Fruit fly (Drosophila melanogaster) whole organism, embryonic: ENCODE measurements around the gene mRpS10.

Source experiments
- Ada2b ChIP-seq: fragments of 200-800 bp; sonication (Bioruptor generic); IDR thresholded peaks from 2 replicates; pipeline ENCODE4 v1.3.6; 2022; ENCODE audit warnings: missing biosample characterization, missing genetic modification characterization
- Antp ChIP-seq: fragments of 200-800 bp; sonication (Bioruptor generic); optimal IDR thresholded peaks from 3 replicates; lab custom pipeline; 2016; ENCODE audit warnings: missing biosample characterization, missing genetic modification characterization
- B-H1 ChIP-seq: fragments of 200-800 bp; sonication (Bioruptor generic); IDR thresholded peaks from 3 replicates; pipeline ENCODE4 v1.3.6; 2022; ENCODE audit warnings: missing biosample characterization, missing genetic modification characterization
- CG10209 ChIP-seq: fragments of 200-800 bp; sonication (Bioruptor generic); optimal IDR thresholded peaks from 3 replicates; lab custom pipeline; 2017; ENCODE audit warnings: missing biosample characterization, mild to moderate bottlenecking, missing genetic modification characterization, missing genetic modification reagents
- CG10321 ChIP-seq: fragments of 200-800 bp; sonication (Bioruptor generic); IDR thresholded peaks from 2 replicates; pipeline ENCODE4 v1.3.6; 2022; ENCODE audit warnings: missing biosample characterization, missing genetic modification characterization
- CG10431 ChIP-seq: fragments of 200-800 bp; sonication (Bioruptor generic); optimal IDR thresholded peaks from 3 replicates; lab custom pipeline; 2018; ENCODE audit warnings: missing biosample characterization, mild to moderate bottlenecking, missing genetic modification characterization
- CG11093 ChIP-seq: fragments of 200-800 bp; sonication (Bioruptor generic); IDR thresholded peaks from 3 replicates; pipeline ENCODE4 v1.3.6; 2022; ENCODE audit warnings: missing biosample characterization, missing genetic modification characterization
- CG11456 ChIP-seq: fragments of 200-800 bp; sonication (Bioruptor generic); IDR thresholded peaks from 3 replicates; pipeline ENCODE4 v1.3.6; 2022; ENCODE audit warnings: missing biosample characterization, missing genetic modification characterization
- CG11504 ChIP-seq: fragments of 200-800 bp; sonication (Bioruptor generic); optimal IDR thresholded peaks from 3 replicates; lab custom pipeline; 2019; ENCODE audit warnings: missing biosample characterization, mild to moderate bottlenecking, missing genetic modification characterization, moderate library complexity
- CG11695 ChIP-seq: fragments of 200-800 bp; sonication (Bioruptor generic); IDR thresholded peaks from 3 replicates; pipeline ENCODE4 v1.3.6; 2022; ENCODE audit warnings: missing biosample characterization, missing genetic modification characterization
- CG15269 ChIP-seq: fragments of 200-800 bp; sonication (Bioruptor generic); optimal IDR thresholded peaks from 2 replicates; lab custom pipeline; 2018; ENCODE audit warnings: missing biosample characterization, mild to moderate bottlenecking, missing genetic modification characterization, moderate library complexity
- CG15601 ChIP-seq: fragments of 200-800 bp; sonication (Bioruptor generic); optimal IDR thresholded peaks from 3 replicates; lab custom pipeline; 2019; ENCODE audit warnings: missing biosample characterization, mild to moderate bottlenecking, missing genetic modification characterization, moderate library complexity
- CG18011 ChIP-seq: fragments of 200-800 bp; sonication (Bioruptor generic); optimal IDR thresholded peaks from 2 replicates; lab custom pipeline; 2017; ENCODE audit warnings: missing biosample characterization, missing genetic modification characterization, mild to moderate bottlenecking, moderate library complexity, missing genotype
- CG32767 ChIP-seq: fragments of 200-800 bp; sonication (Bioruptor generic); IDR thresholded peaks from 2 replicates; pipeline ENCODE4 v1.3.6; 2022; ENCODE audit warnings: missing biosample characterization, missing genetic modification characterization
- CG4707 ChIP-seq: fragments of 200-800 bp; sonication (Bioruptor generic); optimal IDR thresholded peaks from 2 replicates; lab custom pipeline; 2018; ENCODE audit warnings: missing biosample characterization, mild to moderate bottlenecking, missing genetic modification characterization, moderate library complexity
- CG6254 ChIP-seq: fragments of 200-800 bp; sonication (Bioruptor generic); optimal IDR thresholded peaks from 3 replicates; lab custom pipeline; 2017; ENCODE audit warnings: mild to moderate bottlenecking, missing biosample characterization, missing genetic modification reagents, missing genetic modification characterization
- CG6272 ChIP-seq: fragments of 200-800 bp; sonication (Bioruptor generic); IDR thresholded peaks from 2 replicates; pipeline ENCODE4 v1.3.6; 2022; ENCODE audit warnings: missing biosample characterization, missing genetic modification characterization
- CG6791 ChIP-seq: fragments of 200-800 bp; sonication (Bioruptor generic); IDR thresholded peaks from 3 replicates; pipeline ENCODE4 v1.3.6; 2022; ENCODE audit warnings: missing biosample characterization, missing genetic modification characterization; ENCODE audit not compliant: partially characterized antibody
- CG6813 ChIP-seq: fragments of 200-800 bp; sonication (Bioruptor generic); optimal IDR thresholded peaks from 2 replicates; lab custom pipeline; 2017; ENCODE audit warnings: missing biosample characterization, missing genetic modification characterization, mild to moderate bottlenecking, moderate library complexity, missing genetic modification reagents
- CG8359 ChIP-seq: fragments of 200-800 bp; sonication (Bioruptor generic); optimal IDR thresholded peaks from 2 replicates; lab custom pipeline; 2017; ENCODE audit warnings: missing biosample characterization, mild to moderate bottlenecking, missing genetic modification characterization, borderline replicate concordance
- CG8944 ChIP-seq: fragments of 200-800 bp; sonication (Bioruptor generic); optimal IDR thresholded peaks from 3 replicates; lab custom pipeline; 2016; ENCODE audit warnings: missing biosample characterization, missing genetic modification characterization
- CG9437 ChIP-seq: fragments of 200-800 bp; sonication (Bioruptor generic); optimal IDR thresholded peaks from 2 replicates; lab custom pipeline; 2018; ENCODE audit warnings: missing biosample characterization, mild to moderate bottlenecking, missing genetic modification characterization
- D19B ChIP-seq: fragments of 200-800 bp; sonication (Bioruptor generic); optimal IDR thresholded peaks from 2 replicates; lab custom pipeline; 2017; ENCODE audit warnings: missing biosample characterization, mild to moderate bottlenecking, missing genetic modification characterization
- Gug ChIP-seq: fragments of 200-800 bp; sonication (Bioruptor generic); IDR thresholded peaks from 4 replicates; pipeline ENCODE4 v1.3.6; 2022; ENCODE audit warnings: missing biosample characterization, missing genetic modification characterization
- Hmx ChIP-seq: fragments of 200-800 bp; sonication (Bioruptor generic); optimal IDR thresholded peaks from 2 replicates; lab custom pipeline; 2016; ENCODE audit warnings: missing biosample characterization, missing genetic modification characterization
- Lpt ChIP-seq: fragments of >200 bp; optimal IDR thresholded peaks from 2 replicates; lab custom pipeline; 2018; ENCODE audit warnings: missing biosample characterization, missing genetic modification characterization
- NC2α ChIP-seq: fragments of 200-800 bp; sonication (Bioruptor generic); optimal IDR thresholded peaks from 2 replicates; lab custom pipeline; 2016; ENCODE audit warnings: missing biosample characterization, missing genetic modification characterization
- Neu2 ChIP-seq: fragments of 200-800 bp; sonication (Bioruptor generic); optimal IDR thresholded peaks from 3 replicates; lab custom pipeline; 2016; ENCODE audit warnings: missing biosample characterization, missing genetic modification characterization, borderline replicate concordance
- Nf-YC ChIP-seq: fragments of 200-800 bp; optimal IDR thresholded peaks from 3 replicates; lab custom pipeline; 2019; ENCODE audit warnings: missing biosample characterization, mild to moderate bottlenecking, missing genetic modification characterization, moderate library complexity
- Poxn ChIP-seq: fragments of 200-800 bp; sonication (Bioruptor generic); IDR thresholded peaks from 2 replicates; pipeline ENCODE4 v1.3.6; 2022; ENCODE audit warnings: missing biosample characterization, missing genetic modification characterization
- Ravus ChIP-seq: fragments of 200-800 bp; sonication (Bioruptor generic); IDR thresholded peaks from 2 replicates; pipeline ENCODE4 v1.3.6; 2022; ENCODE audit warnings: missing biosample characterization, missing genetic modification characterization
- Spps ChIP-seq: fragments of 200-800 bp; sonication (Bioruptor generic); optimal IDR thresholded peaks from 2 replicates; lab custom pipeline; 2018; ENCODE audit warnings: missing biosample characterization, mild to moderate bottlenecking, missing genetic modification characterization
- Sry-β ChIP-seq: fragments of 200-800 bp; sonication (Bioruptor generic); optimal IDR thresholded peaks from 2 replicates; lab custom pipeline; 2018; ENCODE audit warnings: missing biosample characterization, mild to moderate bottlenecking, missing genetic modification characterization, moderate library complexity
- Usf ChIP-seq: fragments of 200-800 bp; sonication (Bioruptor generic); optimal IDR thresholded peaks from 2 replicates; lab custom pipeline; 2017; ENCODE audit warnings: missing genotype, missing biosample characterization, missing genetic modification characterization
- bigmax ChIP-seq: fragments of 200-800 bp; sonication (Bioruptor generic); optimal IDR thresholded peaks from 2 replicates; lab custom pipeline; 2018; ENCODE audit warnings: missing biosample characterization, mild to moderate bottlenecking, missing genetic modification characterization
- caup ChIP-seq: fragments of 200-800 bp; sonication (Bioruptor generic); optimal IDR thresholded peaks from 3 replicates; lab custom pipeline; 2017; ENCODE audit warnings: missing biosample characterization, mild to moderate bottlenecking, missing genetic modification characterization, moderate library complexity; ENCODE audit not compliant: severe bottlenecking
- dmrt99B ChIP-seq: fragments of 200-800 bp; sonication (Bioruptor generic); optimal IDR thresholded peaks from 2 replicates; lab custom pipeline; 2018; ENCODE audit warnings: missing biosample characterization, mild to moderate bottlenecking, missing genetic modification characterization, moderate library complexity
- fru ChIP-seq: fragments of >200 bp; optimal IDR thresholded peaks from 2 replicates; lab custom pipeline; 2017
- hbn ChIP-seq: fragments of 200-800 bp; sonication (Bioruptor generic); IDR thresholded peaks from 2 replicates; pipeline ENCODE4 v1.3.6; 2022; ENCODE audit warnings: missing biosample characterization, missing genetic modification characterization; ENCODE audit not compliant: partially characterized antibody
- lmd ChIP-seq: fragments of 200-800 bp; sonication (Bioruptor generic); IDR thresholded peaks from 2 replicates; pipeline ENCODE4 v1.3.6; 2022; ENCODE audit warnings: missing biosample characterization, missing genetic modification characterization
- org-1 ChIP-seq: fragments of 200-800 bp; sonication (Bioruptor generic); optimal IDR thresholded peaks from 2 replicates; lab custom pipeline; 2017; ENCODE audit warnings: missing biosample characterization, missing genetic modification characterization
- p53 ChIP-seq: fragments of 200-800 bp; sonication (Bioruptor generic); optimal IDR thresholded peaks from 2 replicates; lab custom pipeline; 2016; ENCODE audit warnings: missing biosample characterization, missing genetic modification characterization
- pzg ChIP-seq: fragments of 200-800 bp; sonication (Bioruptor generic); optimal IDR thresholded peaks from 3 replicates; lab custom pipeline; 2018; ENCODE audit warnings: missing biosample characterization, mild to moderate bottlenecking, missing genetic modification characterization, moderate library complexity
- seq ChIP-seq: fragments of 200-800 bp; sonication (Bioruptor generic); IDR thresholded peaks from 2 replicates; pipeline ENCODE4 v1.3.6; 2022; ENCODE audit warnings: missing biosample characterization, missing genetic modification characterization
- shn ChIP-seq: fragments of 200-800 bp; sonication (Bioruptor generic); optimal IDR thresholded peaks from 3 replicates; lab custom pipeline; 2016; ENCODE audit warnings: missing biosample characterization, missing genetic modification characterization
- tio ChIP-seq: fragments of 200-800 bp; sonication (Bioruptor generic); optimal IDR thresholded peaks from 2 replicates; lab custom pipeline; 2017; ENCODE audit warnings: missing biosample characterization, missing genetic modification characterization, inconsistent platforms
- tna ChIP-seq: fragments of 200-800 bp; sonication (Bioruptor generic); IDR thresholded peaks from 2 replicates; pipeline ENCODE4 v1.3.6; 2022; ENCODE audit warnings: missing biosample characterization, missing genetic modification characterization; ENCODE audit not compliant: partially characterized antibody
- usp ChIP-seq: fragments of >200 bp; optimal IDR thresholded peaks from 2 replicates; lab custom pipeline; 2017; ENCODE audit warnings: missing biosample characterization, missing genetic modification characterization
- vvl ChIP-seq: fragments of 200-800 bp; sonication (Bioruptor generic); IDR thresholded peaks from 2 replicates; pipeline ENCODE4 v1.3.6; 2022; ENCODE audit warnings: missing biosample characterization, missing genetic modification characterization
- wor ChIP-seq: fragments of 200-800 bp; sonication (Bioruptor generic); IDR thresholded peaks from 2 replicates; pipeline ENCODE4 v1.3.6; 2022; ENCODE audit warnings: missing biosample characterization, missing genetic modification characterization
- z ChIP-seq: fragments of 200-800 bp; sonication (Bioruptor generic); IDR thresholded peaks from 3 replicates; pipeline ENCODE4 v1.3.6; 2022; ENCODE audit warnings: missing biosample characterization, missing genetic modification characterization

The mRpS10 gene

DNA sequence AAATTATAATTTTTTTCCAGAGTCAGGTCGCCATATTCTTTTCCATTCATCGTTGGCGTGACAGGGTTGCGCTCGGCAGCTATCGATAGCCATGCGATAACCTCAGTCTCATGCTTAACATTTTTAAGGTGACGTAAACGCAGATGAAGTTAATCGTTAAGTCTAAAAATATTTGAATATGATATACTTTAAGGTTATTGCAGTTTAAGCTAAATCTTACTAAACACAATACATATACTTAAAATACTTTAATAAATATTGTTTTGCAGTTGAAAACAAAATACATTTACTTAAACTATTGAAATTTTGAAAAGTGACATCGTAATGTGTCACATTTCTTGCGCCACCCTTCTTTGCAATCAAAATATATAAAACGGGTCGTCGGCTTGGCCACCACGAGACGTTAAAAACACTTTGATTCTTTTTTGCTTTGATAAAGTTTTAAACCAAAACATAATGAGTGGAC, 45.7 kb downstream of the mRpS10 start, which contains the start of the genes Cp190 and CG4338 (continued):
- TF ChIP-seq lmd (GFP tag; lab: Robert Waterston, UW) (peak; percentile 98), bigmax (GFP tag; lab: Kevin White, UChicago) (peak; percentile 72), Sry-β (GFP tag; lab: Kevin White, UChicago) (peak; percentile 75), Spps (tag; lab: Kevin White, UChicago) (peak; percentile 97), NC2α (peak; percentile 72), Neu2 (no peak), CG15269 (tag; lab: Kevin White, UChicago) (peak; percentile 99), tio (no peak), Usf (peak; percentile 95), wor (GFP tag; lab: Robert Waterston, UW) (peak; percentile 95), fru (lab: Kevin White, UChicago) (no peak), CG11093 (GFP tag; lab: Robert Waterston, UW) (peak; percentile 96), CG8944 (GFP tag; lab: Kevin White, UChicago) (peak; percentile 84), pzg (GFP tag; lab: Kevin White, UChicago) (peak; percentile 78), vvl (GFP tag; lab: Robert Waterston, UW) (peak; percentile 98), CG15601 (tag; lab: Kevin White, UChicago) (peak; percentile 98), D19B (GFP tag; lab: Kevin White, UChicago) (peak; percentile 94), CG11504 (peak; percentile 97), Lpt (GFP tag; lab: Kevin White, UChicago) (no peak), CG6813 (GFP tag; lab: Kevin White, UChicago) (peak; percentile 94), Ada2b (GFP tag; lab: Robert Waterston, UW) (peak; percentile 94), hbn (GFP tag; lab: Robert Waterston, UW) (peak; percentile 58), CG11456 (GFP tag; lab: Robert Waterston, UW) (peak; percentile 95), CG4707 (peak; percentile 92), Nf-YC (tag; lab: Kevin White, UChicago) (peak; percentile 94), Ravus (GFP tag; lab: Robert Waterston, UW) (peak; percentile 89), Hmx (peak; percentile 93), CG11695 (GFP tag; lab: Robert Waterston, UW) (peak; percentile 97), CG10209 (GFP tag; lab: Kevin White, UChicago) (peak; percentile 98), p53 (GFP tag; lab: Kevin White, UChicago) (peak; percentile 55), CG6254 (peak; percentile 93), z (GFP tag; lab: Robert Waterston, UW) (peak; percentile 64; the same call in 1 of the 3 replicates), CG6272 (GFP tag; lab: Robert Waterston, UW) (peak; percentile 94), CG9437 (GFP tag; lab: Kevin White, UChicago) (peak; percentile 96), tna (peak; percentile 49), caup (GFP tag; lab: Kevin White, UChicago) (peak; percentile 97), CG10431 (GFP tag; lab: Kevin White, UChicago) (peak; percentile 96), usp (GFP tag; lab: Kevin White, UChicago) (no peak), Antp (GFP tag; lab: Kevin White, UChicago) (peak; percentile 81), CG6791 (GFP tag; lab: Robert Waterston, UW) (peak; percentile 83), CG18011 (GFP tag; lab: Kevin White, UChicago) (peak; percentile 88), Poxn (GFP tag; lab: Robert Waterston, UW) (peak; percentile 89), org-1 (peak; percentile 96), dmrt99B (tag; lab: Kevin White, UChicago) (peak; percentile 98), CG32767 (GFP tag; lab: Robert Waterston, UW) (peak; percentile 96), CG10321 (peak; percentile 80), seq (GFP tag; lab: Robert Waterston, UW) (peak; percentile 96), CG8359 (GFP tag; lab: Kevin White, UChicago) (peak; percentile 89), B-H1 (GFP tag; lab: Robert Waterston, UW) (peak; percentile 91), shn (GFP tag; lab: Kevin White, UChicago) (peak; percentile 84), Gug (GFP tag; lab: Robert Waterston, UW) (peak; percentile 92)
